Fruit fly (Drosophila melanogaster): ENCODE results near the gene Pdp1.

- TF ChIP-seq sim (GFP tag; IDR thresholded peaks at IDR 0.05) (no peak), CrebB (tag; optimal IDR thresholded peaks at IDR 0.05) (no peak), mam (GFP tag; optimal IDR thresholded peaks at IDR 0.05) (no peak), Six4 (GFP tag; optimal IDR thresholded peaks at IDR 0.05) (no peak), MBD-R2 (GFP tag; IDR thresholded peaks at IDR 0.05) (no peak), Xbp1 (GFP tag; optimal IDR thresholded peaks at IDR 0.05) (no peak), CG12104 (GFP tag; optimal IDR thresholded peaks at IDR 0.05) (no peak), Optix (GFP tag; IDR thresholded peaks at IDR 0.05) (no peak), usp (GFP tag; optimal IDR thresholded peaks at IDR 0.05) (no peak), Dref (GFP tag; IDR thresholded peaks at IDR 0.05) (no peak), Atf3 (GFP tag; optimal IDR thresholded peaks at IDR 0.05) (no peak)
These were observed 43.8 kb upstream of the Pdp1 start for dm6 chr3L:7910916-7911467.
